Fruit fly (Drosophila melanogaster) whole organism, pupa: ENCODE measurements around the gene Ir64a.

Experiments
- CG14655 ChIP-seq: fragments of 200-800 bp; sonication (Bioruptor generic); optimal IDR thresholded peaks from 3 replicates; lab custom pipeline; 2017; ENCODE audit warnings: mild to moderate bottlenecking, missing biosample characterization, missing genetic modification reagents, missing genetic modification characterization
- D1 ChIP-seq: fragments of 200-800 bp; sonication (Bioruptor generic); optimal IDR thresholded peaks from 2 replicates; lab custom pipeline; 2018; ENCODE audit warnings: missing biosample characterization, mild to moderate bottlenecking, missing genetic modification characterization, moderate library complexity
- Pif1B ChIP-seq: fragments of 200-800 bp; sonication (Bioruptor generic); optimal IDR thresholded peaks from 3 replicates; lab custom pipeline; 2016; ENCODE audit warnings: missing biosample characterization, missing genetic modification characterization
- fd96Ca ChIP-seq: fragments of 200-800 bp; sonication (Bioruptor generic); IDR thresholded peaks from 3 replicates; pipeline ENCODE4 v1.3.6; 2022; ENCODE audit warnings: missing biosample characterization, missing genetic modification characterization

- TF ChIP-seq Pif1B (GFP tag; lab: Kevin White, UChicago) (no peak), fd96Ca (GFP tag; lab: Robert Waterston, UW) (no peak), D1 (no peak), CG14655 (GFP tag; lab: Kevin White, UChicago) (no peak)
Observed at dm6 chr3L:5372052-5372451, 10.6 kb downstream of the Ir64a start.
